Worm (Caenorhabditis elegans): ENCODE results near the gene sly-1.

DNA sequence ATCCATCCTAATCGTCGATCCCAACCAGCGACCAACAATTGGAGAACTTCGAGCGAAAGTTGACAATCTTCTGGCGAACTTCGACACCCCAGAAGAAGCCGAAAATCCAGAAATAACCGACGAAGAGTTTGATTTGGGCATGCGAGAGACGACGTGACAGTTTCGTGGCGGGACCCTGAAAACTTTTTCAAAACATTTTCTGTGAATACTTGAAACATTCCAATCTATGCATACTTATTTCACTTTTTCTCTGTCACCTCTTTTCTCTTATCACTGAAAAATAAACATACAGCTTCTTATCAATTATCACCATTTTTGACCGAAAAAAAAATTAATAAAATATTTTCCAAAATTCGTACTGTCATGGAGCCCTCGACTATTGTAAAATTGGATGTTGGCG is 24.9 kb upstream of the sly-1 start, which contains the start of gene D2045.8:
- TF ChIP-seq lsy-2 (tag; optimal IDR thresholded peaks at IDR 0.05): no peak
- no peak for TF ChIP-seq unc-62 (GFP tag; optimal IDR thresholded peaks at IDR 0.05)
- no peak for TF ChIP-seq snpc-4 (tag; optimal IDR thresholded peaks at IDR 0.05)
